Worm (Caenorhabditis elegans): ENCODE data around the gene Y64G10A.7.

ce11 chrIV:14356120-14356519 is 64.4 kb downstream of the Y64G10A.7 start:
- TF ChIP-seq W03F9.2 (tag; optimal IDR thresholded peaks at IDR 0.05) (no peak), dao-5 (tag; optimal IDR thresholded peaks at IDR 0.05) (no peak), him-1 (tag; optimal IDR thresholded peaks at IDR 0.05) (peak; percentile 23)

All from whole organism, L4/young adult.